Worm (Caenorhabditis elegans) whole organism, L4/young adult: ENCODE data around the gene gop-2.

Experiments used
- W03F9.2 ChIP-seq: fragments of 150-350 bp; optimal IDR thresholded peaks from 2 replicates; lab custom pipeline; 2014; ENCODE audit warnings: missing biosample characterization, missing genetic modification characterization
- dao-5 ChIP-seq: sonication (generic microtip); optimal IDR thresholded peaks from 2 replicates; lab custom pipeline; 2016; ENCODE audit warnings: missing genotype, missing genetic modification characterization, moderate library complexity, missing compliant biosample characterization
- him-1 ChIP-seq: sonication (generic microtip); optimal IDR thresholded peaks from 2 replicates; lab custom pipeline; 2016; ENCODE audit warnings: missing genotype, missing genetic modification reagents, missing genetic modification characterization, missing compliant biosample characterization

ce11 chrIII:5258918-5259317 is at the start of gene gop-2:
- no peak for TF ChIP-seq W03F9.2 (tag; lab: Kevin White, UChicago)
- no peak for TF ChIP-seq dao-5 (tag; lab: Kevin White, UChicago)
- no peak for TF ChIP-seq him-1 (tag; lab: Kevin White, UChicago)
